Fruit fly (Drosophila melanogaster) whole organism, embryonic: ENCODE data around the gene lectin-28C.

ENCODE experiments used
- Asciz ChIP-seq: fragments of 200-800 bp; sonication (Bioruptor generic); optimal IDR thresholded peaks from 2 replicates; lab custom pipeline; 2017; ENCODE audit warnings: missing biosample characterization, mild to moderate bottlenecking, missing genetic modification characterization, missing genetic modification reagents
- CG12071 ChIP-seq: fragments of 200-800 bp; sonication (Bioruptor generic); optimal IDR thresholded peaks from 3 replicates; lab custom pipeline; 2018; ENCODE audit warnings: missing biosample characterization, mild to moderate bottlenecking, missing genetic modification characterization
- CG12659 ChIP-seq: fragments of 200-800 bp; sonication (Bioruptor generic); optimal IDR thresholded peaks from 3 replicates; lab custom pipeline; 2017; ENCODE audit warnings: mild to moderate bottlenecking, missing biosample characterization, missing genetic modification reagents, missing genetic modification characterization
- CG13424 ChIP-seq: fragments of 200-800 bp; sonication (Bioruptor generic); optimal IDR thresholded peaks from 2 replicates; lab custom pipeline; 2019; ENCODE audit warnings: missing biosample characterization, mild to moderate bottlenecking, missing genetic modification characterization, moderate library complexity
- CG15011 ChIP-seq: fragments of 200-800 bp; sonication (Bioruptor generic); optimal IDR thresholded peaks from 3 replicates; lab custom pipeline; 2018; ENCODE audit warnings: missing biosample characterization, mild to moderate bottlenecking, missing genetic modification characterization
- CG18262 ChIP-seq: fragments of 200-800 bp; optimal IDR thresholded peaks from 3 replicates; lab custom pipeline; 2019; ENCODE audit warnings: missing biosample characterization, mild to moderate bottlenecking, missing genetic modification characterization, moderate library complexity
- CG2199 ChIP-seq: fragments of 200-800 bp; sonication (Bioruptor generic); IDR thresholded peaks from 3 replicates; pipeline ENCODE4 v1.3.6; 2022; ENCODE audit warnings: missing biosample characterization, missing genetic modification characterization
- CG2712 ChIP-seq: fragments of 200-800 bp; optimal IDR thresholded peaks from 3 replicates; lab custom pipeline; 2019; ENCODE audit warnings: missing biosample characterization, mild to moderate bottlenecking, missing genetic modification characterization, moderate library complexity
- CG30020 ChIP-seq: fragments of 200-800 bp; optimal IDR thresholded peaks from 2 replicates; lab custom pipeline; 2019; ENCODE audit warnings: missing biosample characterization, mild to moderate bottlenecking, missing genetic modification characterization, moderate library complexity
- CG6689 ChIP-seq: fragments of 200-800 bp; sonication (Bioruptor generic); IDR thresholded peaks from 2 replicates; pipeline ENCODE4 v1.3.6; 2022; ENCODE audit warnings: missing biosample characterization, missing genetic modification characterization
- CG7271 ChIP-seq: fragments of 200-800 bp; sonication (Bioruptor generic); optimal IDR thresholded peaks from 2 replicates; lab custom pipeline; 2018; ENCODE audit warnings: missing biosample characterization, mild to moderate bottlenecking, missing genetic modification characterization, moderate library complexity
- CG8359 ChIP-seq: fragments of 200-800 bp; sonication (Bioruptor generic); optimal IDR thresholded peaks from 2 replicates; lab custom pipeline; 2017; ENCODE audit warnings: missing biosample characterization, mild to moderate bottlenecking, missing genetic modification characterization, borderline replicate concordance
- CG8924 ChIP-seq: fragments of 200-800 bp; optimal IDR thresholded peaks from 3 replicates; lab custom pipeline; 2019; ENCODE audit warnings: missing biosample characterization, mild to moderate bottlenecking, missing genetic modification characterization, moderate library complexity
- CG9437 ChIP-seq: fragments of 200-800 bp; sonication (Bioruptor generic); optimal IDR thresholded peaks from 2 replicates; lab custom pipeline; 2018; ENCODE audit warnings: missing biosample characterization, mild to moderate bottlenecking, missing genetic modification characterization
- CG9932 ChIP-seq: fragments of 200-800 bp; sonication (Bioruptor generic); IDR thresholded peaks from 2 replicates; pipeline ENCODE4 v1.3.6; 2022; ENCODE audit warnings: missing biosample characterization, missing genetic modification characterization
- D19A ChIP-seq: fragments of 200-800 bp; optimal IDR thresholded peaks from 3 replicates; lab custom pipeline; 2019; ENCODE audit warnings: missing biosample characterization, mild to moderate bottlenecking, missing genetic modification characterization, moderate library complexity
- ERR ChIP-seq: fragments of 200-800 bp; sonication (Bioruptor generic); optimal IDR thresholded peaks from 2 replicates; lab custom pipeline; 2016; ENCODE audit warnings: missing biosample characterization, missing genetic modification characterization
- Eip74EF ChIP-seq, 2 experiments: fragments of 200-800 bp in 1 of 2; fragments of >200 bp in 1 of 2; sonication (Bioruptor generic) in 1 of 2; optimal IDR thresholded peaks; 2 replicates each; lab custom pipeline; 2017 to 2019; ENCODE audit warnings: missing biosample characterization in 2 of 2, missing genetic modification characterization in 2 of 2, mild to moderate bottlenecking in 1 of 2, moderate library complexity in 1 of 2
- Hey ChIP-seq: fragments of 200-800 bp; sonication (Bioruptor generic); optimal IDR thresholded peaks from 3 replicates; lab custom pipeline; 2018; ENCODE audit warnings: missing biosample characterization, mild to moderate bottlenecking, missing genetic modification characterization
- Hmr ChIP-seq: fragments of 200-800 bp; sonication (Bioruptor generic); optimal IDR thresholded peaks from 3 replicates; lab custom pipeline; 2017; ENCODE audit warnings: mild to moderate bottlenecking, missing biosample characterization, missing genetic modification reagents, missing genetic modification characterization
- Kr ChIP-seq: fragments of 200-800 bp; sonication (Bioruptor generic); optimal IDR thresholded peaks from 2 replicates; lab custom pipeline; 2017; ENCODE audit warnings: missing biosample characterization, mild to moderate bottlenecking, missing genetic modification characterization
- Lhr ChIP-seq: fragments of 200-800 bp; sonication (Bioruptor generic); optimal IDR thresholded peaks from 3 replicates; lab custom pipeline; 2017; ENCODE audit warnings: mild to moderate bottlenecking, missing biosample characterization, missing genetic modification reagents, missing genetic modification characterization
- Lim3 ChIP-seq: fragments of 200-800 bp; sonication (Bioruptor generic); IDR thresholded peaks from 2 replicates; pipeline ENCODE4 v1.3.6; 2022; ENCODE audit warnings: missing biosample characterization, missing genetic modification characterization
- Meics ChIP-seq: fragments of 200-800 bp; sonication (Bioruptor generic); optimal IDR thresholded peaks from 2 replicates; lab custom pipeline; 2017; ENCODE audit warnings: missing biosample characterization, mild to moderate bottlenecking, missing genetic modification characterization
- Ptx1 ChIP-seq: fragments of 200-800 bp; sonication (Bioruptor generic); IDR thresholded peaks from 2 replicates; pipeline ENCODE4 v1.3.6; 2022; ENCODE audit warnings: missing biosample characterization, missing genetic modification characterization
- TFAM ChIP-seq: fragments of 200-800 bp; sonication (Bioruptor generic); optimal IDR thresholded peaks from 2 replicates; lab custom pipeline; 2017; ENCODE audit warnings: missing biosample characterization, missing genetic modification characterization, inconsistent platforms
- Xrp1 ChIP-seq: fragments of 200-800 bp; sonication (Bioruptor generic); IDR thresholded peaks from 2 replicates; pipeline ENCODE4 v1.3.6; 2022; ENCODE audit warnings: missing biosample characterization, missing genetic modification characterization
- aop ChIP-seq: fragments of 200-800 bp; sonication (Bioruptor generic); IDR thresholded peaks from 2 replicates; pipeline ENCODE4 v1.3.6; 2022; ENCODE audit warnings: missing biosample characterization, missing genetic modification characterization
- crc ChIP-seq: fragments of 200-800 bp; sonication (Bioruptor generic); optimal IDR thresholded peaks from 2 replicates; lab custom pipeline; 2016; ENCODE audit warnings: missing biosample characterization, missing genetic modification characterization
- cwo ChIP-seq: fragments of 200-800 bp; sonication (Bioruptor generic); optimal IDR thresholded peaks from 3 replicates; lab custom pipeline; 2017; ENCODE audit warnings: missing biosample characterization, missing genetic modification characterization, mild to moderate bottlenecking, moderate library complexity, missing genetic modification reagents
- esg ChIP-seq: fragments of 200-800 bp; sonication (Bioruptor generic); conservative IDR thresholded peaks from 2 replicates; pipeline ENCODE4 v1.3.6; 2022; ENCODE audit warnings: missing biosample characterization, missing genetic modification characterization
- ewg ChIP-seq: fragments of 200-800 bp; sonication (Bioruptor generic); optimal IDR thresholded peaks from 3 replicates; lab custom pipeline; 2017; ENCODE audit warnings: mild to moderate bottlenecking, missing biosample characterization, missing genetic modification reagents, missing genetic modification characterization
- gro ChIP-seq: fragments of 200-800 bp; sonication (Bioruptor generic); optimal IDR thresholded peaks from 2 replicates; lab custom pipeline; 2016; ENCODE audit warnings: missing biosample characterization, missing genetic modification characterization
- lab ChIP-seq: fragments of 200-800 bp; sonication (Bioruptor generic); optimal IDR thresholded peaks from 3 replicates; lab custom pipeline; 2017; ENCODE audit warnings: missing biosample characterization, missing genetic modification characterization, mild to moderate bottlenecking, moderate library complexity, missing genetic modification reagents
- lilli ChIP-seq: fragments of 200-800 bp; sonication (Bioruptor generic); optimal IDR thresholded peaks from 3 replicates; lab custom pipeline; 2016; ENCODE audit warnings: missing biosample characterization, missing genetic modification characterization
- lola ChIP-seq, 3 experiments: fragments of >200 bp in 2 of 3; fragments of 200-800 bp in 1 of 3; sonication (Bioruptor generic) in 1 of 3; optimal IDR thresholded peaks; 2 replicates each; lab custom pipeline; 2017 to 2019; ENCODE audit warnings: missing biosample characterization in 3 of 3, missing genetic modification characterization in 3 of 3, mild to moderate bottlenecking in 1 of 3, moderate library complexity in 1 of 3
- lov ChIP-seq, 2 experiments: fragments of 200-800 bp in 1 of 2; fragments of >200 bp in 1 of 2; sonication (Bioruptor generic) in 1 of 2; IDR thresholded peaks in 1 of 2; optimal IDR thresholded peaks in 1 of 2; 2 replicates in 1 of 2; 3 replicates in 1 of 2; pipeline versions ENCODE4 v1.3.6 to Lab custom; 2017 to 2022; ENCODE audit warnings: missing biosample characterization in 1 of 2, missing genetic modification characterization in 1 of 2
- mirr ChIP-seq: fragments of 200-800 bp; sonication (Bioruptor generic); optimal IDR thresholded peaks from 3 replicates; lab custom pipeline; 2018; ENCODE audit warnings: missing biosample characterization, mild to moderate bottlenecking, missing genetic modification characterization
- ranshi ChIP-seq: fragments of 200-800 bp; sonication (Bioruptor generic); IDR thresholded peaks from 2 replicates; pipeline ENCODE4 v1.3.6; 2022; ENCODE audit warnings: missing biosample characterization, missing genetic modification characterization
- row ChIP-seq: fragments of 200-800 bp; sonication (Bioruptor generic); IDR thresholded peaks from 3 replicates; pipeline ENCODE4 v1.3.6; 2022; ENCODE audit warnings: missing biosample characterization, missing genetic modification characterization
- sim ChIP-seq: fragments of 200-800 bp; sonication (Bioruptor generic); IDR thresholded peaks from 2 replicates; pipeline ENCODE4 v1.3.6; 2022; ENCODE audit warnings: missing biosample characterization, missing genetic modification characterization
- stc ChIP-seq: fragments of 200-800 bp; sonication (Bioruptor generic); IDR thresholded peaks from 2 replicates; pipeline ENCODE4 v1.3.6; 2022; ENCODE audit warnings: missing biosample characterization, missing genetic modification characterization
- tgo ChIP-seq: fragments of 200-800 bp; sonication (Bioruptor generic); IDR thresholded peaks from 3 replicates; pipeline ENCODE4 v1.3.6; 2022; ENCODE audit warnings: missing biosample characterization, missing genetic modification characterization
- tna ChIP-seq: fragments of 200-800 bp; sonication (Bioruptor generic); IDR thresholded peaks from 2 replicates; pipeline ENCODE4 v1.3.6; 2022; ENCODE audit warnings: missing biosample characterization, missing genetic modification characterization; ENCODE audit not compliant: partially characterized antibody
- trem ChIP-seq: fragments of 200-800 bp; optimal IDR thresholded peaks from 3 replicates; lab custom pipeline; 2019; ENCODE audit warnings: missing biosample characterization, mild to moderate bottlenecking, missing genetic modification characterization, moderate library complexity
- trh ChIP-seq: fragments of 200-800 bp; sonication (Bioruptor generic); optimal IDR thresholded peaks from 2 replicates; lab custom pipeline; 2016; ENCODE audit warnings: missing biosample characterization, missing genetic modification characterization
- unc-4 ChIP-seq: fragments of 200-800 bp; sonication (Bioruptor generic); IDR thresholded peaks from 2 replicates; pipeline ENCODE4 v1.3.6; 2022; ENCODE audit warnings: missing biosample characterization, missing genetic modification characterization; ENCODE audit not compliant: partially characterized antibody
- unpg ChIP-seq: fragments of 200-800 bp; sonication (Bioruptor generic); optimal IDR thresholded peaks from 3 replicates; lab custom pipeline; 2018; ENCODE audit warnings: missing biosample characterization, mild to moderate bottlenecking, missing genetic modification characterization, moderate library complexity
- wdn ChIP-seq: fragments of 200-800 bp; sonication (Bioruptor generic); IDR thresholded peaks from 2 replicates; pipeline ENCODE4 v1.3.6; 2022; ENCODE audit warnings: missing biosample characterization, missing genetic modification characterization
- zfh1 ChIP-seq: fragments of 200-800 bp; sonication (Bioruptor generic); IDR thresholded peaks from 3 replicates; pipeline ENCODE4 v1.3.6; 2022; ENCODE audit warnings: missing biosample characterization, missing genetic modification characterization

lectin-28C gene

DNA sequence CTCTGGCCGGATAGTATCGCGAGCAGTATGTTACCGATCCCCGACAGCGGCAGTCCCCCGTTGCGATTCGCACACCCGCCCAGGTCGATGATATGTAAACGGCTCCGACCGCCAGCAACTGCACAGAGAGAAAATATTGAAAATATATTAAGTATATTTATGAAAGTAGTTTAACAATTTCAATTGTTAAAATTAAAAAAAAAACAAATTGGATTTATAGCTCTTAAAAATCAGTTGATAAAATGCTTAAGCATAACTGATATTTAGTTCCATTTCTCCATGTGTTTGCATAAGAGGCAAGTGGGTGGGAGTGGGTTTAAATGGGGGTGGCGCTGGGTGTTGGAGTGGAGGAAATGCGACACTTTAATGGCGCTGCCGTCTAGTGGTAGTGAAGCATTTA, 7.4 kb upstream of the lectin-28C start (continued):
- no peak for TF ChIP-seq gro
- TF ChIP-seq Ptx1 (GFP tag; lab: Robert Waterston, UW) = peak; percentile 42
- peak; percentile 22; the same call in 1 of the 2 replicates for TF ChIP-seq CG6689 (GFP tag; lab: Robert Waterston, UW)
- no peak for TF ChIP-seq wdn (GFP tag; lab: Robert Waterston, UW)
- no peak for TF ChIP-seq trh (GFP tag; lab: Kevin White, UChicago)
- peak; percentile 6 for TF ChIP-seq CG12659
- TF ChIP-seq Lhr (GFP tag; lab: Kevin White, UChicago) = no peak
- peak; percentile 49; the same call in 1 of the 2 replicates for TF ChIP-seq ranshi (GFP tag; lab: Robert Waterston, UW)
- no peak for TF ChIP-seq CG2712
- TF ChIP-seq Lim3 = no peak
- TF ChIP-seq CG8359 = no peak
- no peak for TF ChIP-seq crc (GFP tag; lab: Kevin White, UChicago)
- TF ChIP-seq ewg (GFP tag; lab: Kevin White, UChicago) = peak; percentile 13
- no peak for TF ChIP-seq ERR (GFP tag; lab: Kevin White, UChicago)
- TF ChIP-seq TFAM (GFP tag; lab: Kevin White, UChicago) = no peak
- TF ChIP-seq CG9932 (GFP tag; lab: Robert Waterston, UW) = no peak
- TF ChIP-seq CG9437 = no peak
- TF ChIP-seq CG12071 = no peak
- TF ChIP-seq CG13424 = peak; percentile 32
- TF ChIP-seq CG7271 (tag; lab: Kevin White, UChicago) = no peak
- TF ChIP-seq mirr (GFP tag; lab: Kevin White, UChicago) = no peak
- TF ChIP-seq esg = peak; percentile 31
- TF ChIP-seq trem (tag; lab: Kevin White, UChicago) = no peak
- no peak for TF ChIP-seq cwo (GFP tag; lab: Kevin White, UChicago)
- TF ChIP-seq Kr (GFP tag; lab: Kevin White, UChicago) = no peak
- peak; percentile 9 for TF ChIP-seq Hmr
- TF ChIP-seq tgo (GFP tag; lab: Robert Waterston, UW) = peak; percentile 47; the same call in 2 of the 3 replicates
- TF ChIP-seq D19A (tag; lab: Kevin White, UChicago) = no peak
- peak; percentile 61 for TF ChIP-seq lab (GFP tag; lab: Kevin White, UChicago)
- no peak for TF ChIP-seq aop (GFP tag; lab: Robert Waterston, UW)
- peak; percentile 43; the same call in 1 of the 3 replicates for TF ChIP-seq zfh1 (GFP tag; lab: Robert Waterston, UW)
- TF ChIP-seq CG30020 = no peak
- no peak for TF ChIP-seq lola (GFP tag; optimal IDR thresholded peaks at IDR 0.05; lab: Kevin White, UChicago)
- no peak for TF ChIP-seq CG8924
- TF ChIP-seq lilli (GFP tag; lab: Kevin White, UChicago) = no peak
- TF ChIP-seq lov (optimal IDR thresholded peaks at IDR 0.05; lab: Kevin White, UChicago) = no peak
- TF ChIP-seq lov (GFP tag; IDR thresholded peaks at IDR 0.05; lab: Robert Waterston, UW) = no peak
- TF ChIP-seq Xrp1 (GFP tag; lab: Robert Waterston, UW) = peak; percentile 50; the same call in 1 of the 2 replicates
- no peak for TF ChIP-seq Hey
- TF ChIP-seq CG15011 = no peak
- no peak for TF ChIP-seq CG18262 (tag; lab: Kevin White, UChicago)
- TF ChIP-seq tna (GFP tag; lab: Robert Waterston, UW) = no peak
- TF ChIP-seq row (GFP tag; lab: Robert Waterston, UW) = peak; percentile 71
- no peak for TF ChIP-seq unc-4 (GFP tag; lab: Robert Waterston, UW)
- peak; percentile 34 for TF ChIP-seq unpg (GFP tag; lab: Kevin White, UChicago)
- no peak for TF ChIP-seq sim
- TF ChIP-seq Meics (GFP tag; lab: Kevin White, UChicago) = peak; percentile 11
- TF ChIP-seq Eip74EF (GFP tag; optimal IDR thresholded peaks at IDR 0.05; lab: Kevin White, UChicago) = no peak
- TF ChIP-seq CG2199 (GFP tag; lab: Robert Waterston, UW) = no peak
- no peak for TF ChIP-seq stc
- no peak for TF ChIP-seq Asciz (GFP tag; lab: Kevin White, UChicago)
